Fruit fly (Drosophila melanogaster): ENCODE data around the gene Nab2.

- TF ChIP-seq topi (GFP tag; optimal IDR thresholded peaks at IDR 0.05): no peak
- no peak for TF ChIP-seq Eip78C (GFP tag)
- no peak for TF ChIP-seq CG11762 (GFP tag; optimal IDR thresholded peaks at IDR 0.05; ENCODE audit: insufficient read depth)
- TF ChIP-seq OdsH (GFP tag; optimal IDR thresholded peaks at IDR 0.05): no peak
- TF ChIP-seq Hr38 (GFP tag; optimal IDR thresholded peaks at IDR 0.05): no peak
- no peak for TF ChIP-seq fkh (GFP tag; optimal IDR thresholded peaks at IDR 0.05)
- TF ChIP-seq Blimp-1 (GFP tag; optimal IDR thresholded peaks at IDR 0.05): no peak
- TF ChIP-seq svp (GFP tag): peak; percentile 40
- no peak for TF ChIP-seq Ets96B (tag; optimal IDR thresholded peaks at IDR 0.05)
- no peak for TF ChIP-seq CG16779 (tag; optimal IDR thresholded peaks at IDR 0.05)
- TF ChIP-seq Sox15 (GFP tag; optimal IDR thresholded peaks at IDR 0.05): no peak
- no peak for TF ChIP-seq CG10669 (GFP tag; optimal IDR thresholded peaks at IDR 0.05)
- TF ChIP-seq CG6854 (GFP tag; optimal IDR thresholded peaks at IDR 0.05): no peak
- no peak for TF ChIP-seq CG10631 (GFP tag; optimal IDR thresholded peaks at IDR 0.05)
These were observed 38.9 kb downstream of the Nab2 start, which contains the start of gene shps for dm6 chr3R:24279291-24279690.

Data from whole organism, prepupa.